Worm (Caenorhabditis elegans): ENCODE measurements around the gene oxy-4.

- no peak for TF ChIP-seq fkh-2 (tag; optimal IDR thresholded peaks at IDR 0.05)
- TF ChIP-seq fkh-10 (GFP tag; optimal IDR thresholded peaks at IDR 0.05), result no peak
Observed at ce11 chrIII:5173139-5173538, 14.6 kb upstream of the oxy-4 start, which contains the start of gene emb-1.
